Worm (Caenorhabditis elegans) whole organism, young adult: Measurements from ENCODE around the gene cgef-1.

ENCODE experiments used
- F23B12.7 ChIP-seq: sonication (generic microtip); optimal IDR thresholded peaks from 2 replicates; lab custom pipeline; 2017; ENCODE audit warnings: missing genetic modification characterization, mild to moderate bottlenecking, missing compliant biosample characterization, antibody characterized with exemption, moderate library complexity; ENCODE audit not compliant: insufficient read depth
- F49E8.2 ChIP-seq: sonication (generic microtip); optimal IDR thresholded peaks from 3 replicates; lab custom pipeline; 2017; ENCODE audit warnings: missing genetic modification characterization, mild to moderate bottlenecking, missing compliant biosample characterization, antibody characterized with exemption, moderate library complexity; ENCODE audit not compliant: insufficient read depth
- K12H6.12 ChIP-seq: fragments of 200-800 bp; sonication (Bioruptor generic); optimal IDR thresholded peaks from 2 replicates; lab custom pipeline; 2018; ENCODE audit warnings: mild to moderate bottlenecking, missing genetic modification characterization, missing compliant biosample characterization
- ZK185.1 ChIP-seq: sonication (generic microtip); optimal IDR thresholded peaks from 2 replicates; lab custom pipeline; 2016; ENCODE audit warnings: mild to moderate bottlenecking, missing genetic modification characterization, missing compliant biosample characterization; ENCODE audit not compliant: poor library complexity, severe bottlenecking
- ceh-100 ChIP-seq: fragments of 200-800 bp; sonication (Bioruptor generic); IDR thresholded peaks from 2 replicates; pipeline ENCODE4 v1.3.6; 2022; ENCODE audit warnings: missing genetic modification reagents, missing genetic modification characterization, missing compliant biosample characterization
- ceh-91 ChIP-seq: fragments of 200-800 bp; sonication (Bioruptor generic); IDR thresholded peaks from 2 replicates; pipeline ENCODE4 v1.3.6; 2022; ENCODE audit warnings: missing genetic modification reagents, missing genetic modification characterization, missing compliant biosample characterization
- chd-7 ChIP-seq: sonication (generic microtip); optimal IDR thresholded peaks from 2 replicates; lab custom pipeline; 2016; ENCODE audit warnings: mild to moderate bottlenecking, missing genetic modification characterization, moderate library complexity, missing compliant biosample characterization
- die-1 ChIP-seq: sonication (generic microtip); optimal IDR thresholded peaks from 2 replicates; lab custom pipeline; 2016; ENCODE audit warnings: missing genotype, mild to moderate bottlenecking, missing genetic modification characterization, missing compliant biosample characterization
- dox-1 ChIP-seq: fragments of 200-800 bp; sonication (Bioruptor generic); IDR thresholded peaks from 2 replicates; pipeline ENCODE4 v1.3.6; 2022; ENCODE audit warnings: missing genetic modification reagents, missing genetic modification characterization, missing compliant biosample characterization
- egl-18 ChIP-seq: fragments of 200-800 bp; sonication (Bioruptor generic); IDR thresholded peaks from 2 replicates; pipeline ENCODE4 v1.3.6; 2022; ENCODE audit warnings: missing genetic modification reagents, missing genetic modification characterization, missing compliant biosample characterization
- ekl-4 ChIP-seq: fragments of 200-800 bp; sonication (Bioruptor generic); IDR thresholded peaks from 2 replicates; pipeline ENCODE4 v1.3.6; 2022; ENCODE audit warnings: missing genetic modification reagents, missing genetic modification characterization, missing compliant biosample characterization
- fkh-3 ChIP-seq: sonication (generic microtip); optimal IDR thresholded peaks from 2 replicates; lab custom pipeline; 2016; ENCODE audit warnings: mild to moderate bottlenecking, missing genetic modification characterization, missing compliant biosample characterization
- hlh-12 ChIP-seq: sonication (generic microtip); optimal IDR thresholded peaks from 2 replicates; lab custom pipeline; 2016; ENCODE audit warnings: missing genetic modification characterization, missing compliant biosample characterization
- hmg-1.2 ChIP-seq: fragments of 200-800 bp; sonication (Bioruptor generic); IDR thresholded peaks from 2 replicates; pipeline ENCODE4 v1.3.6; 2022; ENCODE audit warnings: missing genetic modification reagents, missing genetic modification characterization, missing compliant biosample characterization
- hsf-1 ChIP-seq: fragments of 200-800 bp; sonication (Bioruptor generic); IDR thresholded peaks from 2 replicates; pipeline ENCODE4 v1.3.6; 2022; ENCODE audit warnings: missing genetic modification reagents, missing genetic modification characterization, missing compliant biosample characterization
- let-607 ChIP-seq, 2 experiments: fragments of 200-800 bp in 1 of 2; sonication (Bioruptor generic) in 1 of 2; sonication (generic microtip) in 1 of 2; optimal IDR thresholded peaks; 2 replicates each; lab custom pipeline; 2016 to 2018; ENCODE audit warnings: mild to moderate bottlenecking in 2 of 2, missing compliant biosample characterization in 2 of 2, missing genetic modification characterization in 2 of 2, moderate library complexity in 2 of 2, missing genotype in 1 of 2
- lin-40 ChIP-seq: sonication (generic microtip); optimal IDR thresholded peaks from 2 replicates; lab custom pipeline; 2016; ENCODE audit warnings: missing genetic modification characterization, mild to moderate bottlenecking, missing compliant biosample characterization, missing genotype, missing genetic modification reagents
- madf-3 ChIP-seq: fragments of 200-800 bp; sonication (Bioruptor generic); IDR thresholded peaks from 2 replicates; pipeline ENCODE4 v1.3.6; 2022; ENCODE audit warnings: missing genetic modification reagents, missing genetic modification characterization, missing compliant biosample characterization
- madf-6 ChIP-seq: fragments of 200-800 bp; sonication (Bioruptor generic); IDR thresholded peaks from 2 replicates; pipeline ENCODE4 v1.3.6; 2022; ENCODE audit warnings: missing genetic modification reagents, missing genetic modification characterization, missing compliant biosample characterization
- nfya-2 ChIP-seq: fragments of 200-800 bp; sonication (Bioruptor generic); IDR thresholded peaks from 2 replicates; pipeline ENCODE4 v1.3.6; 2022; ENCODE audit warnings: missing genetic modification reagents, missing genetic modification characterization, missing compliant biosample characterization
- nhr-27 ChIP-seq: fragments of 200-800 bp; sonication (Bioruptor generic); optimal IDR thresholded peaks from 2 replicates; lab custom pipeline; 2018; ENCODE audit warnings: mild to moderate bottlenecking, missing genetic modification characterization, moderate library complexity, missing compliant biosample characterization
- nhr-80 ChIP-seq: sonication (generic microtip); optimal IDR thresholded peaks from 2 replicates; lab custom pipeline; 2016; ENCODE audit warnings: missing genetic modification characterization, missing compliant biosample characterization
- nhr-90 ChIP-seq: sonication (generic microtip); optimal IDR thresholded peaks from 2 replicates; lab custom pipeline; 2016; ENCODE audit warnings: missing genotype, mild to moderate bottlenecking, missing genetic modification characterization, missing compliant biosample characterization
- pbrm-1 ChIP-seq: fragments of 200-800 bp; sonication (Bioruptor generic); IDR thresholded peaks from 2 replicates; pipeline ENCODE4 v1.3.6; 2022; ENCODE audit warnings: missing genetic modification reagents, missing genetic modification characterization, missing compliant biosample characterization
- pha-4 ChIP-seq: fragments of 150-350 bp; sonication (generic microtip); optimal IDR thresholded peaks from 2 replicates; lab custom pipeline; 2014; ENCODE audit warnings: missing biosample characterization, missing genetic modification reagents, missing genetic modification characterization
- snpc-1.3 ChIP-seq: sonication (generic microtip); optimal IDR thresholded peaks from 2 replicates; lab custom pipeline; 2017; ENCODE audit warnings: missing genetic modification characterization, mild to moderate bottlenecking, missing compliant biosample characterization, antibody characterized with exemption, moderate library complexity, missing genotype, missing genetic modification reagents; ENCODE audit not compliant: insufficient read depth
- snpc-4 ChIP-seq, 5 experiments: fragments of 150-350 bp in 1 of 5; sonication (generic microtip) in 4 of 5; optimal IDR thresholded peaks; 2 replicates each; lab custom pipeline; 2014 to 2018; ENCODE audit warnings: missing genetic modification characterization in 5 of 5, missing biosample characterization in 3 of 5, antibody characterized with exemption in 2 of 5, mild to moderate bottlenecking in 2 of 5, missing compliant biosample characterization in 2 of 5, missing genotype in 2 of 5, moderate library complexity in 2 of 5, missing genetic modification reagents in 1 of 5
- zfh-2 ChIP-seq: fragments of 200-800 bp; sonication (Bioruptor generic); conservative IDR thresholded peaks from 2 replicates; pipeline ENCODE4 v1.3.6; 2022; ENCODE audit warnings: missing genetic modification reagents, missing genetic modification characterization, missing compliant biosample characterization
- zim-3 ChIP-seq: sonication (generic microtip); optimal IDR thresholded peaks from 2 replicates; lab custom pipeline; 2017; ENCODE audit warnings: mild to moderate bottlenecking, missing genetic modification characterization, moderate library complexity, missing compliant biosample characterization
- ztf-18 ChIP-seq: sonication (generic microtip); optimal IDR thresholded peaks from 2 replicates; lab custom pipeline; 2016; ENCODE audit warnings: missing genotype, mild to moderate bottlenecking, missing genetic modification characterization, missing compliant biosample characterization
- ztf-28 ChIP-seq: fragments of 200-800 bp; sonication (Bioruptor generic); IDR thresholded peaks from 2 replicates; pipeline ENCODE4 v1.3.6; 2022; ENCODE audit warnings: missing genetic modification reagents, missing genetic modification characterization, missing compliant biosample characterization

Gene cgef-1

DNA sequence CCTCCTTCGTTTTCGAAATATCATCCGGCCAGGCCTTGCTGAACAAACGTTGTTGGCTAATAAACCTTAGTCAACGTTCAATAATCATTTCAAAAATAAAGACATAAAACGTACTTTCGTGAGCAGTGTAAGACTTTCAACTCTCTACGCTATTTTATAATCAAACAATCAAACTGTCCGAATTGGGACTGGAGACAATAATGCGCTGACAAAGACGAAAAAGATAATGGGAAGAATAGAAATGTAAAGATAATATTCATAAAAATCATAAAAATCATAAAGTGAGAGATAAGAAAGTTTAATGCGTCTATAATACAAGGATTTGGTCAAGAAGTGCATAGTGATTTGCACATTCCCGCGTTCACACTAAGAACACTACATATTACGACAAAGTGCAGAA, 69.9 kb downstream of the cgef-1 start:
- TF ChIP-seq lin-40 (tag; lab: Kevin White, UChicago) (peak; percentile 28), ekl-4 (GFP tag; lab: Robert Waterston, UW) (no peak), nhr-80 (peak; percentile 59), hlh-12 (tag; lab: Kevin White, UChicago) (no peak), die-1 (tag; lab: Kevin White, UChicago) (no peak), ceh-100 (GFP tag; lab: Robert Waterston, UW) (no peak), K12H6.12 (tag; lab: Kevin White, UChicago) (no peak), let-607 (tag; optimal IDR thresholded peaks at IDR 0.05; lab: Kevin White, UChicago) (peak in 1 of 2 experiments; percentile 8), ZK185.1 (tag; lab: Kevin White, UChicago) (no peak), madf-3 (no peak), F49E8.2 (tag; lab: Kevin White, UChicago) (no peak), snpc-1.3 (no peak), F23B12.7 (tag; lab: Kevin White, UChicago) (no peak), ceh-91 (GFP tag; lab: Robert Waterston, UW) (no peak), zim-3 (no peak), ztf-28 (GFP tag; lab: Robert Waterston, UW) (no peak), nhr-27 (tag; lab: Kevin White, UChicago) (no peak), snpc-4 (GFP tag; optimal IDR thresholded peaks at IDR 0.05; lab: Kevin White, UChicago) (no peak), snpc-4 (tag; optimal IDR thresholded peaks at IDR 0.05; lab: Kevin White, UChicago) (no peak), hmg-1.2 (GFP tag; lab: Robert Waterston, UW) (no peak), chd-7 (tag; lab: Kevin White, UChicago) (no peak), nhr-90 (tag; lab: Kevin White, UChicago) (no peak), pbrm-1 (GFP tag; lab: Robert Waterston, UW) (no peak), nfya-2 (GFP tag; lab: Robert Waterston, UW) (no peak), hsf-1 (GFP tag; lab: Robert Waterston, UW) (no peak), ztf-18 (tag; lab: Kevin White, UChicago) (no peak), pha-4 (no peak)

DNA sequence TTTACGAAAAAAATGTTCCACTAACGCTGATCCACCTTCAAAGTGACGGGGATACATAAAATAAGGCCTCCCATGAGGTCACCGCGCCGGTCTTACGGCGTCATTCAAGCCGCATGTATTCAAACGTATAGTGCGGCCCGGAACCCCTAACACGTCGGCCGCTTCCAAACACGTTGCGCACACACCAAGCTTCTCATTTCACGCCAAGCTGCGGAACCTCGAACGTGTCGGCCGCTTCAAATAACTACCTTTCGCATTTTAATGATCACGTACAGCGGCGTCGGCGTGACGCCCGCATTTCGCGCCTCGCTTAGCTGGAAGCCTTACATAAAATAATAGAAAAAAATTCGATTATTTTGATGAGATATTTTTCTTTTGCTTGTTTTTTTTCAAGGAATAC, 71.7 kb downstream of the cgef-1 start:
- TF ChIP-seq zfh-2 (GFP tag; lab: Robert Waterston, UW) (no peak; the same call in 1 of the 2 replicates), pbrm-1 (GFP tag; lab: Robert Waterston, UW) (0 out of 2 replicates have a peak, but pooled peaks have one; percentile 11), fkh-3 (tag; lab: Kevin White, UChicago) (no peak), dox-1 (no peak), egl-18 (GFP tag; lab: Robert Waterston, UW) (no peak), snpc-4 (GFP tag; optimal IDR thresholded peaks at IDR 0.05; lab: Kevin White, UChicago) (no peak), snpc-4 (tag; optimal IDR thresholded peaks at IDR 0.05; lab: Kevin White, UChicago) (peak; percentile 35 to 89 (median 71)), madf-6 (GFP tag; lab: Robert Waterston, UW) (peak; percentile 11; the same call in 1 of the 2 replicates)
